Worm (Caenorhabditis elegans): ENCODE measurements around the gene sodh-2.
A peak's percentile ranks its signal among the peaks of the same experiment; 100 is the strongest.

The sodh-2 gene

ce11 chrV:11901260-11901659 is 10.2 kb upstream of the sodh-2 start:
- TF ChIP-seq ama-1 (optimal IDR thresholded peaks at IDR 0.05) (no peak), flt-1 (GFP tag; IDR thresholded peaks at IDR 0.05) (no peak), tra-4 (tag; optimal IDR thresholded peaks at IDR 0.05) (no peak), F13C5.2 (tag; optimal IDR thresholded peaks at IDR 0.05) (no peak), hmbx-1 (tag; optimal IDR thresholded peaks at IDR 0.05) (no peak), ets-7 (tag; optimal IDR thresholded peaks at IDR 0.05) (no peak)

- TF ChIP-seq flt-1 (GFP tag; IDR thresholded peaks at IDR 0.05) (no peak), tbx-11 (GFP tag; IDR thresholded peaks at IDR 0.05) (no peak), scrt-1 (GFP tag; IDR thresholded peaks at IDR 0.05) (no peak), tra-4 (tag; optimal IDR thresholded peaks at IDR 0.05) (no peak), hmbx-1 (tag; optimal IDR thresholded peaks at IDR 0.05) (no peak), hnd-1 (tag; optimal IDR thresholded peaks at IDR 0.05) (no peak), F13C5.2 (tag; optimal IDR thresholded peaks at IDR 0.05) (no peak), tbx-37 (GFP tag; conservative IDR thresholded peaks at IDR 0.05) (no peak), ceh-36 (tag; optimal IDR thresholded peaks at IDR 0.05) (no peak), aly-1 (tag; optimal IDR thresholded peaks at IDR 0.05) (no peak), ceh-13 (GFP tag; optimal IDR thresholded peaks at IDR 0.05) (no peak), sea-1 (GFP tag; conservative IDR thresholded peaks at IDR 0.05) (no peak), ama-1 (optimal IDR thresholded peaks at IDR 0.05) (no peak)
Observed at ce11 chrV:11900127-11900526, 9.1 kb upstream of the sodh-2 start.

ce11 chrV:11899149-11899548 is 8.1 kb upstream of the sodh-2 start, which contains the start of gene sma-1:
Gene sma-1, plus strand, starts transcription at chrV:11899449.
- no peak for TF ChIP-seq ceh-13 (GFP tag; optimal IDR thresholded peaks at IDR 0.05)
- TF ChIP-seq pes-1 (GFP tag; IDR thresholded peaks at IDR 0.05) = no peak
- TF ChIP-seq hnd-1 (tag; optimal IDR thresholded peaks at IDR 0.05) = no peak
- no peak for TF ChIP-seq ceh-36 (tag; optimal IDR thresholded peaks at IDR 0.05)
- no peak for TF ChIP-seq tbx-11 (GFP tag; IDR thresholded peaks at IDR 0.05)
- no peak for TF ChIP-seq scrt-1 (GFP tag; IDR thresholded peaks at IDR 0.05)
- TF ChIP-seq hmbx-1 (tag; optimal IDR thresholded peaks at IDR 0.05) = no peak
- TF ChIP-seq sea-1 (GFP tag; conservative IDR thresholded peaks at IDR 0.05) = no peak
- no peak for TF ChIP-seq B0310.2 (tag; optimal IDR thresholded peaks at IDR 0.05)
- TF ChIP-seq tbx-37 (GFP tag; conservative IDR thresholded peaks at IDR 0.05) = no peak
- no peak for TF ChIP-seq F13C5.2 (tag; optimal IDR thresholded peaks at IDR 0.05)
- no peak for TF ChIP-seq ama-1 (optimal IDR thresholded peaks at IDR 0.05)
- no peak for TF ChIP-seq hmg-4 (GFP tag; optimal IDR thresholded peaks at IDR 0.05)
- no peak for TF ChIP-seq flt-1 (GFP tag; IDR thresholded peaks at IDR 0.05)
- TF ChIP-seq aly-1 (tag; optimal IDR thresholded peaks at IDR 0.05) = no peak
- no peak for TF ChIP-seq tra-4 (tag; optimal IDR thresholded peaks at IDR 0.05)
- no peak for TF ChIP-seq ets-7 (tag; optimal IDR thresholded peaks at IDR 0.05)

ce11 chrV:11897604-11898003 is 6.6 kb upstream of the sodh-2 start:
- TF ChIP-seq flt-1 (GFP tag; IDR thresholded peaks at IDR 0.05) (no peak), pes-1 (GFP tag; IDR thresholded peaks at IDR 0.05) (no peak), ceh-13 (GFP tag; optimal IDR thresholded peaks at IDR 0.05) (no peak), ceh-36 (tag; optimal IDR thresholded peaks at IDR 0.05) (no peak), tbx-37 (GFP tag; conservative IDR thresholded peaks at IDR 0.05) (no peak), F13C5.2 (tag; optimal IDR thresholded peaks at IDR 0.05) (no peak), aly-1 (tag; optimal IDR thresholded peaks at IDR 0.05) (no peak), scrt-1 (GFP tag; IDR thresholded peaks at IDR 0.05) (no peak), tra-4 (tag; optimal IDR thresholded peaks at IDR 0.05) (no peak), tbx-11 (GFP tag; IDR thresholded peaks at IDR 0.05) (no peak), hmg-4 (GFP tag; optimal IDR thresholded peaks at IDR 0.05) (no peak), ets-7 (tag; optimal IDR thresholded peaks at IDR 0.05) (no peak), sea-1 (GFP tag; conservative IDR thresholded peaks at IDR 0.05) (no peak), ama-1 (optimal IDR thresholded peaks at IDR 0.05) (no peak), B0310.2 (tag; optimal IDR thresholded peaks at IDR 0.05) (no peak), hmbx-1 (tag; optimal IDR thresholded peaks at IDR 0.05) (no peak), hnd-1 (tag; optimal IDR thresholded peaks at IDR 0.05) (no peak)

- TF ChIP-seq hmg-4 (GFP tag; optimal IDR thresholded peaks at IDR 0.05) = peak; percentile 55
- no peak for TF ChIP-seq scrt-1 (GFP tag; IDR thresholded peaks at IDR 0.05)
Observed at ce11 chrV:11896322-11896898, 5.4 kb upstream of the sodh-2 start.

ce11 chrV:11893975-11894374 is 2.9 kb upstream of the sodh-2 start, which contains the start of gene K12G11.6:
Gene K12G11.6, plus strand, starts transcription at chrV:11894331.
- TF ChIP-seq ama-1 (optimal IDR thresholded peaks at IDR 0.05) (no peak), sea-1 (GFP tag; conservative IDR thresholded peaks at IDR 0.05) (no peak), hmg-4 (GFP tag; optimal IDR thresholded peaks at IDR 0.05) (no peak), scrt-1 (GFP tag; IDR thresholded peaks at IDR 0.05) (no peak), tra-4 (tag; optimal IDR thresholded peaks at IDR 0.05) (no peak), F13C5.2 (tag; optimal IDR thresholded peaks at IDR 0.05) (no peak), aly-1 (tag; optimal IDR thresholded peaks at IDR 0.05) (no peak), hnd-1 (tag; optimal IDR thresholded peaks at IDR 0.05) (no peak), tbx-11 (GFP tag; IDR thresholded peaks at IDR 0.05) (no peak)

ce11 chrV:11889115-11889935 is 1.7 kb downstream of the sodh-2 start:
- TF ChIP-seq tbx-37 (GFP tag; conservative IDR thresholded peaks at IDR 0.05) (no peak), ama-1 (optimal IDR thresholded peaks at IDR 0.05) (no peak), ceh-13 (GFP tag; optimal IDR thresholded peaks at IDR 0.05) (no peak), pes-1 (GFP tag; IDR thresholded peaks at IDR 0.05) (no peak), ceh-36 (tag; optimal IDR thresholded peaks at IDR 0.05) (no peak), scrt-1 (GFP tag; IDR thresholded peaks at IDR 0.05) (no peak), ets-7 (tag; optimal IDR thresholded peaks at IDR 0.05) (no peak), hmbx-1 (tag; optimal IDR thresholded peaks at IDR 0.05) (no peak), sea-1 (GFP tag; conservative IDR thresholded peaks at IDR 0.05) (no peak), F13C5.2 (tag; optimal IDR thresholded peaks at IDR 0.05) (no peak), hnd-1 (tag; optimal IDR thresholded peaks at IDR 0.05) (no peak), aly-1 (tag; optimal IDR thresholded peaks at IDR 0.05) (no peak), tra-4 (tag; optimal IDR thresholded peaks at IDR 0.05) (no peak), B0310.2 (tag; optimal IDR thresholded peaks at IDR 0.05) (no peak), tbx-11 (GFP tag; IDR thresholded peaks at IDR 0.05) (no peak), hmg-4 (GFP tag; optimal IDR thresholded peaks at IDR 0.05) (no peak), flt-1 (GFP tag; IDR thresholded peaks at IDR 0.05) (no peak)

All from whole organism, early embryonic.